Worm (Caenorhabditis elegans): ENCODE data around the gene fbxb-107.
A peak's percentile ranks its signal among the peaks of the same experiment; 100 is the strongest.

Gene fbxb-107

ce11 chrII:2736156-2736728, 22.3 kb upstream of the fbxb-107 start, which contains the start of gene T05A8.8 (continued):
- no peak for TF ChIP-seq ceh-28 (tag; optimal IDR thresholded peaks at IDR 0.05)
- no peak for TF ChIP-seq zip-11 (GFP tag; IDR thresholded peaks at IDR 0.05)
- no peak for TF ChIP-seq Y105C5A.15 (GFP tag; IDR thresholded peaks at IDR 0.05)
- TF ChIP-seq lin-15B (tag; optimal IDR thresholded peaks at IDR 0.05), result no peak
- no peak for TF ChIP-seq R02D3.7 (tag; optimal IDR thresholded peaks at IDR 0.05)
- no peak for TF ChIP-seq ceh-32 (tag; optimal IDR thresholded peaks at IDR 0.05; ENCODE audit: poor library complexity)
- no peak for TF ChIP-seq nhr-237 (tag; optimal IDR thresholded peaks at IDR 0.05)
- no peak for TF ChIP-seq nhr-28 (tag; optimal IDR thresholded peaks at IDR 0.05)
- TF ChIP-seq nhr-111 (GFP tag; optimal IDR thresholded peaks at IDR 0.05), result no peak
- TF ChIP-seq hlh-11 (tag; optimal IDR thresholded peaks at IDR 0.05), result no peak
- TF ChIP-seq php-3 (GFP tag; IDR thresholded peaks at IDR 0.05), result no peak
- no peak for TF ChIP-seq egl-27 (tag; optimal IDR thresholded peaks at IDR 0.05)
- no peak for TF ChIP-seq zfp-2 (tag; optimal IDR thresholded peaks at IDR 0.05)
- 0 out of 4 replicates have a peak, but pooled peaks have one; percentile 27 to 41 for TF ChIP-seq madf-5 (GFP tag; IDR thresholded peaks at IDR 0.05)
- TF ChIP-seq Y75B8A.6 (GFP tag; IDR thresholded peaks at IDR 0.05), result 0 out of 2 replicates have a peak, but pooled peaks have one; percentile 34
- TF ChIP-seq zip-2 (tag; optimal IDR thresholded peaks at IDR 0.05), result no peak
- no peak for TF ChIP-seq ces-1 (GFP tag; optimal IDR thresholded peaks at IDR 0.05)
- 0 out of 2 replicates have a peak, but pooled peaks have one; percentile 15 for TF ChIP-seq madf-9 (GFP tag; conservative IDR thresholded peaks at IDR 0.05)
- 0 out of 2 replicates have a peak, but pooled peaks have one; percentile 35 for TF ChIP-seq vab-7 (GFP tag; IDR thresholded peaks at IDR 0.05)
- 0 out of 2 replicates have a peak, but pooled peaks have one; percentile 36 for TF ChIP-seq D1046.2 (GFP tag; IDR thresholded peaks at IDR 0.05)
- TF ChIP-seq unc-130 (GFP tag; optimal IDR thresholded peaks at IDR 0.05), result no peak
- no peak for TF ChIP-seq T20F7.1 (GFP tag; optimal IDR thresholded peaks at IDR 0.05)
- TF ChIP-seq lin-29 (GFP tag; IDR thresholded peaks at IDR 0.05), result no peak
- no peak for TF ChIP-seq daf-16 (GFP tag; optimal IDR thresholded peaks at IDR 0.05)
- TF ChIP-seq daf-16 (tag; optimal IDR thresholded peaks at IDR 0.05), result no peak
- no peak for TF ChIP-seq hif-1 (tag; optimal IDR thresholded peaks at IDR 0.05)
- TF ChIP-seq lin-38 (GFP tag; IDR thresholded peaks at IDR 0.05), result no peak; the same call in 1 of the 2 replicates
- no peak for TF ChIP-seq ctbp-1 (GFP tag; IDR thresholded peaks at IDR 0.05)
- TF ChIP-seq egl-43 (GFP tag; IDR thresholded peaks at IDR 0.05), result peak; percentile 67
- 0 out of 2 replicates have a peak, but pooled peaks have one; percentile 5 for TF ChIP-seq dmd-8 (GFP tag; IDR thresholded peaks at IDR 0.05)
- TF ChIP-seq F26F4.8 (GFP tag; conservative IDR thresholded peaks at IDR 0.05), result peak; percentile 70; the same call in 1 of the 2 replicates
- no peak for TF ChIP-seq dmd-6 (GFP tag; IDR thresholded peaks at IDR 0.05)
- TF ChIP-seq ZK337.2 (GFP tag; IDR thresholded peaks at IDR 0.05), result no peak

ce11 chrII:2736938-2737337, 21.6 kb upstream of the fbxb-107 start:
- TF ChIP-seq vab-7 (GFP tag; IDR thresholded peaks at IDR 0.05) (no peak), set-16 (GFP tag; IDR thresholded peaks at IDR 0.05) (peak; percentile 82), ceh-28 (tag; optimal IDR thresholded peaks at IDR 0.05) (no peak), php-3 (GFP tag; IDR thresholded peaks at IDR 0.05) (0 out of 2 replicates have a peak, but pooled peaks have one; percentile 12), lin-29 (GFP tag; IDR thresholded peaks at IDR 0.05) (0 out of 2 replicates have a peak, but pooled peaks have one; percentile 19), nhr-102 (tag; optimal IDR thresholded peaks at IDR 0.05) (no peak), Y5F2A.4 (GFP tag; optimal IDR thresholded peaks at IDR 0.05) (no peak), lim-7 (GFP tag; IDR thresholded peaks at IDR 0.05) (peak; percentile 34; the same call in 1 of the 2 replicates)

ce11 chrII:2739619-2740018, 19.0 kb upstream of the fbxb-107 start, which contains the start of gene T05A8.6:
Gene T05A8.6 (minus strand): TSS chrII:2739719.
- TF ChIP-seq dmd-9 (GFP tag; IDR thresholded peaks at IDR 0.05) (no peak), egl-27 (tag; optimal IDR thresholded peaks at IDR 0.05) (no peak), php-3 (GFP tag; IDR thresholded peaks at IDR 0.05) (no peak), fos-1 (tag; optimal IDR thresholded peaks at IDR 0.05) (no peak), gei-8 (GFP tag; optimal IDR thresholded peaks at IDR 0.05) (no peak), pqm-1 (tag; optimal IDR thresholded peaks at IDR 0.05) (no peak)
